Worm (Caenorhabditis elegans): Measurements from ENCODE around the gene Y105C5A.12.
"Not testable (repeated sequence)": the region's sequence is repeated elsewhere in the genome, so short reads cannot be mapped to it uniquely, and the experiment has no call there.

Y105C5A.12 gene

DNA sequence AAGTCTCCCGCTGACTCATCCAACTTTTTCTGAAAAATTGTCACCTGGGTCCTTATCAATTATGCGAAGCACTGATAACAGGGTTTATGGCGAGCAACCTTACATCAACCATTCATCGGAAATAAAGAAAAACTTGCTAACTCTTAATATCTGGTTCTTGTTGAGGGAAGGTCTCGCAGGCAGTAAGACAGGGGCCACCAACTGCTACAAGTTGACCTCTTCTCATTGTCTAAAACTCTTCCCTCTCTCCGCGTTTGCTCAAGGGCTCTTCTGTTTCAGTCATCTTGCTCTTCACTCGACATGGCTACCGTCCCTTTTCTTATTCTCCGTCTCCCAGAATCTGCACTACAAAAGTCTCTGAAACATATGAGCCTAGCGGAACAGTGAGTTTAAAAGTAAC is 6.1 kb downstream of the Y105C5A.12 start, which contains the start of gene Y105C5A.10:
Gene Y105C5A.10 (plus strand): TSS at position 301 of the 400 bp plus-strand sequence.
- not testable (repeated sequence) for TF ChIP-seq sdz-12 (GFP tag; optimal IDR thresholded peaks at IDR 0.05); madf-9 (GFP tag; conservative IDR thresholded peaks at IDR 0.05); mdl-1 (tag; optimal IDR thresholded peaks at IDR 0.05)

DNA sequence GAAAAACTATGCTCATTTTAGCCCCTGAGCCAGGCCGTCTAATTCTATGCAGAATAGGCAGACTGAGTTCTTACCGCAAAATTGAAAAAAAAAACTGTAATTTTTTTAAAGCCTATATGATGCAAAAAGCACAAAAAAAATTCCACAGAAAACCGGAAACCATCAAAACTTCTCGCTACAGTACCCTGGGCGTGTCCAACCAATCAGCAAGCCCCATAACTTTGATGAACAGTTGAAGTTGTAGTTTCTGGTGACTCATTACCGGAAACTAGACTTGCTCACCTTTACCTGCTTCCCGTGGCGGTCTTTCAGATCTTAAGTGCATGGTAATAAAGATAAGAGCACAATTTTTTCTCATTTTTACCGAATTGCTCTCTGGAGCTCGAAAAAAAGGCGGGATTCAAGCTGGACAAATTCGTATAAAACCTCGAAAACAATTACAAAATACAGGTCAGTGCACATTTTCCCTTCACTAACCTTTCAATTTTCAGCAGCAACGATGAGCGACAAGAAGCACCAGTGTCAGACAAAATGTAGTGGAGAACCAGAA is 7.3 kb downstream of the Y105C5A.12 start, which contains the start of gene Y105C5A.1274:
Gene Y105C5A.1274 (plus strand): TSS at position 500 of the 550 bp plus-strand sequence.
- TF ChIP-seq F26F4.8 (GFP tag; conservative IDR thresholded peaks at IDR 0.05); nhr-48 (tag; optimal IDR thresholded peaks at IDR 0.05); pha-4 (GFP tag; IDR thresholded peaks at IDR 0.05); pha-4 (tag; optimal IDR thresholded peaks at IDR 0.05): not testable (repeated sequence)

DNA sequence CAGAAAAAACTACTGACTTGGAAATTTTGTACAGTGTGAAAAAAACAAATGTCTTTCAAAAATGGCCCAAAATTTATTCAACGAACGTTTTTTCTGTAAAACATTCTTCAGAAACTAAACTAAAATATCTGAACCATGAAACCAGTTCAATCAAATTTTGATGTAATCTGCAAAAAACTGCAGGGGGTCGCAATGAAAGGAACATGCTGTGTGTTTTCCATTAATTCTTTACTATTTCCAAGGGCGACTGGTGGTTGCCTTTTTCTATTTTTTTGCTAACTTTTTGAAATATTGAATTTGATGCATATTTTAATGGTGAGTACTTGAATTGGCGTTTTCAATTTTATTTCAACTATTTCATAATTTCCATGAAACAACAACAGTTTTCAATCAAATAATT is 10.4 kb downstream of the Y105C5A.12 start, which contains the start of gene Y105C5A.9:
Gene Y105C5A.9 (plus strand): TSS at position 301 of the 400 bp plus-strand sequence.
- TF ChIP-seq unc-39 (tag; optimal IDR thresholded peaks at IDR 0.05) = no peak
- TF ChIP-seq ceh-82 (tag; optimal IDR thresholded peaks at IDR 0.05) = no peak
- no peak for TF ChIP-seq daf-19 (GFP tag; conservative IDR thresholded peaks at IDR 0.05)
- TF ChIP-seq Y5F2A.4 (GFP tag; optimal IDR thresholded peaks at IDR 0.05) = no peak
- no peak for TF ChIP-seq hif-1 (tag; optimal IDR thresholded peaks at IDR 0.05)

DNA sequence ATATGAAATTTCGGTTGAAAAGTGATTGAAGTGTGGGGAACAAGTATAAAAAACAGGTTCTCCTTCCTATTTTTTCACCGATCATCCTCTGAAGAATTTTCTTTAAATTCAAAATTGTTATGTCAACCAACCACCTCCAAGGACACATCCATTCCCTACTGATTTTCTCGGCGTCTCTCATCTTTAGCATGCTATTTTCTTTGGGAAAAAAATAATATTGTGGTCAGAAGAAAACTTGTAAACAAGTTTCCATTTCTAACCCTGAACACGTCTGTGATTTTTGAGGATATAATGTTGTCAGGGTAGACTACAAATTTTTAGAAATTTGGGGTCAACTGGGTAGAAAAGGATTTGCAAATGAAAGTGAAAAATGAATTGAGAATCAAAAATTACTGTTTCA is 23.9 kb downstream of the Y105C5A.12 start:
- TF ChIP-seq nhr-237 (tag; optimal IDR thresholded peaks at IDR 0.05) (no peak), fos-1 (tag; optimal IDR thresholded peaks at IDR 0.05) (no peak), nhr-28 (tag; optimal IDR thresholded peaks at IDR 0.05) (peak; percentile 51)

DNA sequence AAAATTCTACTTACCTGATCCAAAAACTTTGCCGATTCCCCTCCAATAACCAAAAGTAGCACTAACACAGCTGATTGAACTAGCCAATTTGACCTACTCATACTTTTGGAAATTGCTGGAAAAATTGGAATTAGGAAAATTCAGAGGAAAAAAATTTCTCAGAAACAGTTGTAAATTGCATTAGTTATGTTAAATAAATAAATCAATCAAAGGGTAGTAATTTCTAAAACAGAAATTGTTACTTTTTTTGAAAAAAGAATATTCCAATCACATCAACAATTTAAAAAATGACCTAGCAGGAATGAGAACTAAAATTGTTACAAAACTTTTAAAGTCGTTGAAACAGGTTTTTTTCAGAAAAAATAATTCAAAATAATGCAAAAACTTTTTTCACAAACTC is 24.6 kb downstream of the Y105C5A.12 start, which contains the start of gene Y105C5A.8:
Gene Y105C5A.8 (minus strand): TSS at position 101 of the 400 bp plus-strand sequence.
- TF ChIP-seq F49E8.2 (tag; optimal IDR thresholded peaks at IDR 0.05; ENCODE audit: borderline replicate concordance) = no peak
- no peak for TF ChIP-seq Y75B8A.6 (GFP tag; IDR thresholded peaks at IDR 0.05)
- no peak for TF ChIP-seq ceh-82 (tag; optimal IDR thresholded peaks at IDR 0.05)
- TF ChIP-seq aha-1 (tag) = no peak
- 0 out of 2 replicates have a peak, but pooled peaks have one; percentile 20 for TF ChIP-seq snpc-1.2 (GFP tag; IDR thresholded peaks at IDR 0.05)

DNA sequence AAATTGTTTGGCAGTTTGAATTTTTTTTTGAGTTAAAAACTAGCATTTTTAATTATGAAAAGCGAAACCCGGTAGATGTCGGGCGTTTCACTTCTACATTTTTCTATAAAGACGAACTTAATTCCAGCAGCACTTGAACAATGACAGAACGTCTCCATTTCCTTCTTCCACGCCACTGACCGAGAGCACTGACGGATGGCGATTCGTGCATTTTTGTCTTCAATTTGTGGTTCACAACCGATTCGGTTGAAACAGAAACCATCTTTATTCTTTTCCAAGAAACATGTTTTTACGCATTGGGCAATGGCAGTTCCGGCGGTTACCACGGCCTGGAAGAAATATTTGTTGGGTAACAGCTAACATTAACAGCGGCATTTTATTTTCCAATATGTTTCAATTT is 28.5 kb downstream of the Y105C5A.12 start:
- TF ChIP-seq gei-8 (GFP tag; optimal IDR thresholded peaks at IDR 0.05) (no peak), snpc-4 (tag; optimal IDR thresholded peaks at IDR 0.05) (no peak), snpc-1.2 (GFP tag; IDR thresholded peaks at IDR 0.05) (peak; percentile 79)

DNA sequence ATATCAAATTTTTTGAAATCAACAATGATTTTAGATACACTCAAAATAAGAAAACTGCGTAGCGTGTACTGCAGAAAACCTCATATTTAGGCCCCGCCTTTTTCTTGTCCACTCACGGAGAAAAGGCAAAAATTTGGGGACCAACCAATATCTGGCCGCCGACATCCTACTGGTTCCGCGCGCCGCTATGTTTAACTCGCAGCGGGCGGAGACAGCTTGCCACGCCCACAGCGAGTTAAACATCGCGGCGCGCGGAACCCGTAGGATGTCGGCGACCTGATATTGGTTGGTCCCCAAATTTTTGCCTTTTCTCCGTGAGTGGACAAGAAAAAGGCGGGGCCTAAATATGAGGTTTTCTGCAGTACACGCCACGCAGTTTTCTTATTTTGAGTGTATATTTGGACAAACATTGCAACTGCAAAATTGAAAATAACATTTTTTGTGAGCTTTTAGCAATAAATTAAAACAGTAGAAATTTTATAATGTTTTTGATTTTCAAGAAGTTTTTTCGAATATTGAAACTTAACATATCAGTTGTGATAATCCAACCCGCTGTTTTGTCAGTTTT is 31.7 kb downstream of the Y105C5A.12 start:
- peak; percentile 95 for TF ChIP-seq snpc-1.2 (GFP tag; IDR thresholded peaks at IDR 0.05)

DNA sequence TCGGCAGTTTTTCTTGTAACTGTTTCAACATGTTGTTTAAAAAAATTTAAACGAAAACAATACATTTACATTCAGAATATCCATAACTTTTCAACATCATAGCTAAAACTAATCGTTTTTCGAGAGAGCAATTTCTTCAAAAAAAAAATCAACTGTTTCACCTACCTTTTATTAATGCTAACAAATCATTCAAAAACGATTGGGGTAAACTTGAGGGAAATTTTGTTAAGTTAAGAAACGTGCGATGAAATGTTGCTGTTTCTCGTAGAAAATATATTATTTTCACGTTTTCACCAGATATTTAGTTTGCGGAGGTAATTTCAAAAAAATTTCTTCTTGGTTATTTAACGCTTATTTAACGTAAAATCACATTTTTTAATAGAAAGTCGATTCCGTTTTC is 35.2 kb downstream of the Y105C5A.12 start:
- no peak for TF ChIP-seq Y75B8A.6 (GFP tag; IDR thresholded peaks at IDR 0.05)
- no peak for TF ChIP-seq hmg-1.1 (GFP tag; IDR thresholded peaks at IDR 0.05)
- TF ChIP-seq D1046.2 (GFP tag; IDR thresholded peaks at IDR 0.05) = no peak
- peak; percentile 70; the same call in 1 of the 2 replicates for TF ChIP-seq snpc-1.2 (GFP tag; IDR thresholded peaks at IDR 0.05)
- no peak for TF ChIP-seq nhr-77 (tag; optimal IDR thresholded peaks at IDR 0.05)
- TF ChIP-seq snpc-4 (tag; optimal IDR thresholded peaks at IDR 0.05) = no peak
- no peak for TF ChIP-seq set-16 (GFP tag; IDR thresholded peaks at IDR 0.05)
- TF ChIP-seq lin-29 (GFP tag; IDR thresholded peaks at IDR 0.05) = no peak

Data from whole organism, L4 larva.